Worm (Caenorhabditis elegans): Measurements from ENCODE around the gene pqn-74.

pqn-74 gene

ce11 chrIV:13347232-13347715 lies 16.1 kb upstream of the pqn-74 start, which contains the start of gene W02A2.9:
TSS of gene W02A2.9 (plus strand) at chrIV:13347665.
- no peak for TF ChIP-seq mab-5 (tag; optimal IDR thresholded peaks at IDR 0.05)
- peak; percentile 21 for TF ChIP-seq gmeb-1 (tag; optimal IDR thresholded peaks at IDR 0.05)
- TF ChIP-seq alr-1 (tag; optimal IDR thresholded peaks at IDR 0.05) = no peak
- no peak for TF ChIP-seq lsy-2 (tag; optimal IDR thresholded peaks at IDR 0.05)
- no peak for TF ChIP-seq elt-1 (tag; optimal IDR thresholded peaks at IDR 0.05)
- TF ChIP-seq nhr-21 (tag; optimal IDR thresholded peaks at IDR 0.05) = no peak
- no peak for TF ChIP-seq R02D3.7 (tag; optimal IDR thresholded peaks at IDR 0.05)
- TF ChIP-seq skn-1 (tag; optimal IDR thresholded peaks at IDR 0.05) = no peak
- TF ChIP-seq nhr-23 (tag; optimal IDR thresholded peaks at IDR 0.05) = no peak
- peak; percentile 43 for TF ChIP-seq crh-2 (tag; optimal IDR thresholded peaks at IDR 0.05)
- TF ChIP-seq ztf-1 (GFP tag; conservative IDR thresholded peaks at IDR 0.05) = no peak
- no peak for TF ChIP-seq ZK546.5 (tag; optimal IDR thresholded peaks at IDR 0.05)
- TF ChIP-seq aly-2 (tag; optimal IDR thresholded peaks at IDR 0.05) = no peak
- TF ChIP-seq sma-9 (GFP tag; optimal IDR thresholded peaks at IDR 0.05) = peak; percentile 74
- TF ChIP-seq sma-9 (tag; optimal IDR thresholded peaks at IDR 0.05) = no peak
- TF ChIP-seq lin-13 (GFP tag; optimal IDR thresholded peaks at IDR 0.05) = no peak
- peak; percentile 30 for TF ChIP-seq nhr-129 (tag; optimal IDR thresholded peaks at IDR 0.05)
- no peak for TF ChIP-seq zag-1 (tag; optimal IDR thresholded peaks at IDR 0.05)
- no peak for TF ChIP-seq ceh-82 (tag; optimal IDR thresholded peaks at IDR 0.05)
- TF ChIP-seq sem-4 (tag; optimal IDR thresholded peaks at IDR 0.05) = no peak
- no peak for TF ChIP-seq unc-55 (GFP tag; optimal IDR thresholded peaks at IDR 0.05)
- TF ChIP-seq ama-1 (optimal IDR thresholded peaks at IDR 0.05) = no peak
- TF ChIP-seq peb-1 (tag; optimal IDR thresholded peaks at IDR 0.05) = no peak
- TF ChIP-seq lin-39 (tag; optimal IDR thresholded peaks at IDR 0.05) = no peak
- no peak for TF ChIP-seq nhr-6 (tag; optimal IDR thresholded peaks at IDR 0.05)
- TF ChIP-seq F13H6.1 (tag; optimal IDR thresholded peaks at IDR 0.05) = no peak
- no peak for TF ChIP-seq nhr-12 (tag; optimal IDR thresholded peaks at IDR 0.05)
- TF ChIP-seq mdl-1 (tag; optimal IDR thresholded peaks at IDR 0.05) = no peak
- TF ChIP-seq lin-11 (tag; optimal IDR thresholded peaks at IDR 0.05) = no peak
- TF ChIP-seq blmp-1 (tag; optimal IDR thresholded peaks at IDR 0.05; ENCODE audit: insufficient read depth) = no peak
- peak; percentile 93 for TF ChIP-seq fos-1 (tag; optimal IDR thresholded peaks at IDR 0.05)
- no peak for TF ChIP-seq nhr-10 (tag; optimal IDR thresholded peaks at IDR 0.05)
- TF ChIP-seq nhr-11 (tag; optimal IDR thresholded peaks at IDR 0.05) = no peak
- no peak for TF ChIP-seq nhr-237 (tag; optimal IDR thresholded peaks at IDR 0.05)
- TF ChIP-seq dmd-4 (tag; optimal IDR thresholded peaks at IDR 0.05) = no peak
- no peak for TF ChIP-seq ztf-4 (tag; optimal IDR thresholded peaks at IDR 0.05)
- TF ChIP-seq nhr-77 (tag; optimal IDR thresholded peaks at IDR 0.05) = no peak
- no peak for TF ChIP-seq C34F6.9 (tag; optimal IDR thresholded peaks at IDR 0.05)
- no peak for TF ChIP-seq snpc-4 (tag; optimal IDR thresholded peaks at IDR 0.05)
- TF ChIP-seq sma-3 (GFP tag; optimal IDR thresholded peaks at IDR 0.05) = no peak
- TF ChIP-seq Y55F3AM.14 (GFP tag; optimal IDR thresholded peaks at IDR 0.05) = no peak

- TF ChIP-seq crh-2 (tag; optimal IDR thresholded peaks at IDR 0.05) (no peak), Y55F3AM.14 (GFP tag; optimal IDR thresholded peaks at IDR 0.05) (no peak), sma-9 (GFP tag; optimal IDR thresholded peaks at IDR 0.05) (peak; percentile 61), sma-9 (tag; optimal IDR thresholded peaks at IDR 0.05) (no peak), sem-4 (tag; optimal IDR thresholded peaks at IDR 0.05) (no peak), elt-1 (tag; optimal IDR thresholded peaks at IDR 0.05) (no peak), nhr-237 (tag; optimal IDR thresholded peaks at IDR 0.05) (no peak), mab-5 (tag; optimal IDR thresholded peaks at IDR 0.05) (no peak), ztf-11 (tag; optimal IDR thresholded peaks at IDR 0.05) (no peak), F13H6.1 (tag; optimal IDR thresholded peaks at IDR 0.05) (peak; percentile 9), mdl-1 (tag; optimal IDR thresholded peaks at IDR 0.05) (no peak), ceh-16 (tag; optimal IDR thresholded peaks at IDR 0.05) (no peak), nhr-12 (tag; optimal IDR thresholded peaks at IDR 0.05) (no peak), R02D3.7 (tag; optimal IDR thresholded peaks at IDR 0.05) (no peak), sma-3 (GFP tag; optimal IDR thresholded peaks at IDR 0.05) (no peak), unc-62 (GFP tag; optimal IDR thresholded peaks at IDR 0.05) (no peak), nhr-129 (tag; optimal IDR thresholded peaks at IDR 0.05) (peak; percentile 63), mbf-1 (tag; optimal IDR thresholded peaks at IDR 0.05) (no peak), lin-39 (tag; optimal IDR thresholded peaks at IDR 0.05) (no peak), unc-55 (GFP tag; optimal IDR thresholded peaks at IDR 0.05) (no peak), fos-1 (tag; optimal IDR thresholded peaks at IDR 0.05) (peak; percentile 73), nhr-11 (tag; optimal IDR thresholded peaks at IDR 0.05) (no peak), snpc-4 (tag; optimal IDR thresholded peaks at IDR 0.05) (no peak), nhr-25 (tag; optimal IDR thresholded peaks at IDR 0.05) (no peak), dmd-4 (tag; optimal IDR thresholded peaks at IDR 0.05) (no peak), blmp-1 (tag; optimal IDR thresholded peaks at IDR 0.05; ENCODE audit: insufficient read depth) (no peak), ama-1 (optimal IDR thresholded peaks at IDR 0.05) (no peak), zag-1 (tag; optimal IDR thresholded peaks at IDR 0.05) (no peak), unc-39 (tag; optimal IDR thresholded peaks at IDR 0.05) (no peak), C34F6.9 (tag; optimal IDR thresholded peaks at IDR 0.05) (no peak), nhr-10 (tag; optimal IDR thresholded peaks at IDR 0.05) (no peak), alr-1 (tag; optimal IDR thresholded peaks at IDR 0.05) (no peak), nhr-21 (tag; optimal IDR thresholded peaks at IDR 0.05) (no peak), gmeb-1 (tag; optimal IDR thresholded peaks at IDR 0.05) (peak; percentile 13), lin-11 (tag; optimal IDR thresholded peaks at IDR 0.05) (no peak), lsy-2 (tag; optimal IDR thresholded peaks at IDR 0.05) (no peak), ZK546.5 (tag; optimal IDR thresholded peaks at IDR 0.05) (no peak), lin-13 (GFP tag; optimal IDR thresholded peaks at IDR 0.05) (no peak)
These were observed 14.9 kb upstream of the pqn-74 start for ce11 chrIV:13346078-13346477.
